Fruit fly (Drosophila melanogaster) whole organism, wandering third instar larva: ENCODE results near the gene Rdh.

Source experiments
- Abd-B ChIP-seq: fragments of >200 bp; optimal IDR thresholded peaks from 2 replicates; lab custom pipeline; 2017; ENCODE audit warnings: missing biosample characterization, missing genetic modification characterization
- CG32264 ChIP-seq: fragments of 200-800 bp; sonication (Bioruptor generic); optimal IDR thresholded peaks from 2 replicates; lab custom pipeline; 2016; ENCODE audit warnings: missing biosample characterization, missing genetic modification characterization
- CG9705 ChIP-seq: fragments of 200-800 bp; sonication (Bioruptor generic); optimal IDR thresholded peaks from 2 replicates; lab custom pipeline; 2018; ENCODE audit warnings: missing biosample characterization, mild to moderate bottlenecking, missing genetic modification characterization
- Dfd ChIP-seq: fragments of >200 bp; optimal IDR thresholded peaks from 2 replicates; lab custom pipeline; 2017; ENCODE audit warnings: missing biosample characterization, missing genetic modification characterization
- Dif ChIP-seq: fragments of 200-275, 200-300 bp; sonication (Bioruptor generic); optimal IDR thresholded peaks from 2 replicates; lab custom pipeline; 2018; ENCODE audit warnings: missing biosample characterization, missing genetic modification characterization; ENCODE audit not compliant: partially characterized antibody
- HLH106 ChIP-seq: fragments of 200-800 bp; optimal IDR thresholded peaks from 3 replicates; lab custom pipeline; 2019; ENCODE audit warnings: missing biosample characterization, mild to moderate bottlenecking, missing genetic modification characterization, moderate library complexity
- Hnf4 ChIP-seq: fragments of 200-800 bp; sonication (Bioruptor generic); optimal IDR thresholded peaks from 2 replicates; lab custom pipeline; 2016; ENCODE audit warnings: missing biosample characterization, mild to moderate bottlenecking, missing genetic modification characterization
- Hr83 ChIP-seq: fragments of 200-300 bp; sonication (Bioruptor generic); optimal IDR thresholded peaks from 2 replicates; lab custom pipeline; 2016; ENCODE audit warnings: missing biosample characterization, mild to moderate bottlenecking, missing genetic modification characterization, moderate library complexity; ENCODE audit not compliant: poor library complexity, severe bottlenecking
- Jra ChIP-seq: sonication (Bioruptor generic); optimal IDR thresholded peaks from 2 replicates; lab custom pipeline; 2016; ENCODE audit warnings: missing biosample characterization, missing genetic modification characterization
- Mio ChIP-seq: sonication (Bioruptor generic); optimal IDR thresholded peaks from 2 replicates; lab custom pipeline; 2016; ENCODE audit warnings: missing biosample characterization, missing genetic modification characterization
- N ChIP-seq: fragments of >200 bp; optimal IDR thresholded peaks from 2 replicates; lab custom pipeline; 2018; ENCODE audit warnings: missing biosample characterization, missing external identifiers, missing genetic modification characterization
- Rel ChIP-seq, 2 experiments: fragments of 200-800 bp; sonication (Bioruptor generic) in 1 of 2; optimal IDR thresholded peaks; 2 replicates in 1 of 2; 3 replicates in 1 of 2; lab custom pipeline; 2016 to 2019; ENCODE audit warnings: mild to moderate bottlenecking in 2 of 2, missing biosample characterization in 2 of 2, missing genetic modification characterization in 2 of 2, moderate library complexity in 1 of 2
- Sp1 ChIP-seq: fragments of 200-800 bp; sonication (Bioruptor generic); optimal IDR thresholded peaks from 3 replicates; lab custom pipeline; 2019; ENCODE audit warnings: missing biosample characterization, mild to moderate bottlenecking, missing genetic modification characterization, moderate library complexity
- Vsx2 ChIP-seq: fragments of 200-300, 225-300 bp; sonication (Bioruptor generic); optimal IDR thresholded peaks from 2 replicates; lab custom pipeline; 2018; ENCODE audit warnings: missing biosample characterization, missing genetic modification characterization; ENCODE audit not compliant: partially characterized antibody
- br ChIP-seq: fragments of 200-800 bp; sonication (Bioruptor generic); optimal IDR thresholded peaks from 2 replicates; lab custom pipeline; 2016; ENCODE audit warnings: missing biosample characterization, missing genetic modification characterization
- brk ChIP-seq: fragments of 200-800 bp; sonication (Bioruptor generic); optimal IDR thresholded peaks from 2 replicates; lab custom pipeline; 2016; ENCODE audit warnings: missing biosample characterization, mild to moderate bottlenecking, missing genetic modification characterization
- dl ChIP-seq, 2 experiments: fragments of 175-275, 200-275 bp in 1 of 2; fragments of 200-275 bp in 1 of 2; sonication (Bioruptor generic); optimal IDR thresholded peaks; lab custom pipeline; 2018; ENCODE audit warnings: mild to moderate bottlenecking in 2 of 2, missing biosample characterization in 2 of 2, missing genetic modification characterization in 2 of 2, moderate library complexity in 2 of 2; ENCODE audit not compliant: partially characterized antibody in 2 of 2, insufficient read depth in 1 of 2
- dsf ChIP-seq: sonication (Bioruptor generic); optimal IDR thresholded peaks from 2 replicates; lab custom pipeline; 2016; ENCODE audit warnings: missing biosample characterization, missing genetic modification characterization, borderline replicate concordance
- ey ChIP-seq: fragments of 200-800 bp; sonication (Bioruptor generic); optimal IDR thresholded peaks from 2 replicates; lab custom pipeline; 2016; ENCODE audit warnings: missing biosample characterization, missing genetic modification characterization
- fru ChIP-seq: fragments of 200-800 bp; sonication (Bioruptor generic); optimal IDR thresholded peaks from 3 replicates; lab custom pipeline; 2016; ENCODE audit warnings: missing biosample characterization, mild to moderate bottlenecking, missing genetic modification characterization
- h ChIP-seq: fragments of 200-800 bp; sonication (Bioruptor generic); optimal IDR thresholded peaks from 3 replicates; lab custom pipeline; 2016; ENCODE audit warnings: missing biosample characterization, mild to moderate bottlenecking, missing genetic modification characterization
- jim ChIP-seq: fragments of 175-275, 200-325 bp; sonication (Bioruptor generic); optimal IDR thresholded peaks from 2 replicates; lab custom pipeline; 2016; ENCODE audit warnings: missing biosample characterization, mild to moderate bottlenecking, missing genetic modification characterization
- lola ChIP-seq: fragments of >200 bp; optimal IDR thresholded peaks from 2 replicates; lab custom pipeline; 2017; ENCODE audit warnings: missing biosample characterization, missing genetic modification characterization
- pan ChIP-seq: fragments of >200 bp; optimal IDR thresholded peaks from 2 replicates; lab custom pipeline; 2017
- psq ChIP-seq: fragments of 200-800 bp; sonication (Bioruptor generic); optimal IDR thresholded peaks from 3 replicates; lab custom pipeline; 2017; ENCODE audit warnings: missing biosample characterization, mild to moderate bottlenecking, missing genetic modification characterization, moderate library complexity
- rgr ChIP-seq: fragments of 200-800 bp; sonication (Bioruptor generic); optimal IDR thresholded peaks from 3 replicates; lab custom pipeline; 2016; ENCODE audit warnings: missing biosample characterization, mild to moderate bottlenecking, missing genetic modification characterization
- sage ChIP-seq: fragments of 200-800 bp; sonication (Bioruptor generic); optimal IDR thresholded peaks from 2 replicates; lab custom pipeline; 2016; ENCODE audit warnings: missing biosample characterization, mild to moderate bottlenecking, missing genetic modification characterization
- sv ChIP-seq: fragments of 200-800 bp; sonication (Bioruptor generic); optimal IDR thresholded peaks from 3 replicates; lab custom pipeline; 2016; ENCODE audit warnings: missing biosample characterization, missing genetic modification characterization
- tai ChIP-seq: sonication (Bioruptor generic); optimal IDR thresholded peaks from 2 replicates; lab custom pipeline; 2016; ENCODE audit warnings: missing biosample characterization, missing genetic modification characterization
- usp ChIP-seq: fragments of >200 bp; optimal IDR thresholded peaks from 2 replicates; lab custom pipeline; 2017; ENCODE audit warnings: missing biosample characterization, missing genetic modification characterization
- woc ChIP-seq: sonication (Bioruptor generic); optimal IDR thresholded peaks from 2 replicates; lab custom pipeline; 2016; ENCODE audit warnings: missing biosample characterization, mild to moderate bottlenecking, missing genetic modification characterization

Rdh gene

DNA sequence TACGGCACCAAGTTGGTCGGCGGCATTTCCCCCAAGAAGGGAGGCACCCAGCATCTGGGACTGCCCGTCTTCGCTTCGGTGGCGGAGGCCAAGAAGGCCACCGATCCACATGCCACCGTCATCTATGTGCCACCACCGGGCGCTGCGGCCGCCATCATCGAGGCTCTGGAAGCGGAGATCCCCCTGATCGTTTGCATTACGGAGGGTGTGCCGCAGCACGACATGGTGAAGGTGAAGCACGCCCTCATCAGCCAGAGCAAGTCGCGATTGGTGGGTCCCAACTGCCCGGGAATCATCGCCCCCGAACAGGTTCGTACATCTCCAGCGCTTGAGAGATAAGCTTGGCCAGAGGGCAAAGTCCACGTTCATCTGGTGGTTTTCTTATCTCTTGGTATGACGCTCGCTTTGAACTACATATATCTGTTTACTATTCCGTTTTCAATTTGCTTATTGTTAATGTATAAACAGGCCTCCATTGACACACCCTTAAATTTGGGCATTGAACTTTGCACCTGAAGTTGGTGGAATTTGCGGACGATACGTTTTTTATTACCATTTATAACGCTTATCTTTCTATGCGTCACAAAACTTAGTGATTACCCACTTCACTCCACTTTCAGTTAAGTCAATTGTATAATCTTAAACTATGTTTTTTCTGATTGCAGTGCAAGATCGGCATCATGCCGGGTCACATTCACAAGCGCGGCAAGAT is 8.3 kb upstream of the Rdh start:
- peak; percentile 1 for TF ChIP-seq h (GFP tag; lab: Kevin White, UChicago)
- TF ChIP-seq Rel (GFP tag; optimal IDR thresholded peaks at IDR 0.05; lab: Kevin White, UChicago) = no peak
- peak; percentile 93 for TF ChIP-seq Rel (tag; optimal IDR thresholded peaks at IDR 0.05; lab: Kevin White, UChicago)
- TF ChIP-seq Hnf4 (GFP tag; lab: Kevin White, UChicago) = peak; percentile 90
- TF ChIP-seq CG9705 (GFP tag; lab: Kevin White, UChicago) = no peak

- TF ChIP-seq dl (GFP tag; optimal IDR thresholded peaks at IDR 0.05; lab: Kevin White, UChicago; ENCODE audit: insufficient read depth in 1 of 2, partially characterized antibody in 2 of 2) (no peak), Vsx2 (GFP tag; lab: Kevin White, UChicago) (no peak), br (GFP tag; lab: Kevin White, UChicago) (no peak), Rel (GFP tag; optimal IDR thresholded peaks at IDR 0.05; lab: Kevin White, UChicago) (no peak), Rel (tag; optimal IDR thresholded peaks at IDR 0.05; lab: Kevin White, UChicago) (peak; percentile 88), dsf (GFP tag; lab: Kevin White, UChicago) (no peak), jim (GFP tag; lab: Kevin White, UChicago) (no peak), Sp1 (GFP tag; lab: Kevin White, UChicago) (no peak), Dfd (GFP tag; lab: Kevin White, UChicago) (no peak), CG9705 (GFP tag; lab: Kevin White, UChicago) (no peak), pan (lab: Kevin White, UChicago) (no peak), Hnf4 (GFP tag; lab: Kevin White, UChicago) (no peak), sv (GFP tag; lab: Kevin White, UChicago) (no peak), N (GFP tag; lab: Kevin White, UChicago) (no peak), Jra (peak; percentile 23), usp (GFP tag; lab: Kevin White, UChicago) (no peak), Hr83 (GFP tag; lab: Kevin White, UChicago) (peak; percentile 45), sage (peak; percentile 46), lola (no peak), rgr (GFP tag; lab: Kevin White, UChicago) (no peak), Abd-B (no peak), Dif (GFP tag; lab: Kevin White, UChicago) (no peak), brk (peak; percentile 36), Mio (GFP tag; lab: Kevin White, UChicago) (no peak), woc (GFP tag; lab: Kevin White, UChicago) (peak; percentile 56), tai (peak; percentile 84), psq (GFP tag; lab: Kevin White, UChicago) (peak; percentile 15)
Measured at dm6 chr3L:3818566-3819325, 6.5 kb upstream of the Rdh start, which contains the start of gene enc. Gene enc, plus strand, starts transcription at chr3L:3818679.

dm6 chr3L:3825485-3825813 is 200 bp downstream of the Rdh start:
- TF ChIP-seq Dfd (GFP tag; lab: Kevin White, UChicago) (peak; percentile 85), Dif (GFP tag; lab: Kevin White, UChicago) (no peak), Hr83 (GFP tag; lab: Kevin White, UChicago) (no peak), tai (no peak), N (GFP tag; lab: Kevin White, UChicago) (no peak), br (GFP tag; lab: Kevin White, UChicago) (no peak), ey (no peak)

DNA sequence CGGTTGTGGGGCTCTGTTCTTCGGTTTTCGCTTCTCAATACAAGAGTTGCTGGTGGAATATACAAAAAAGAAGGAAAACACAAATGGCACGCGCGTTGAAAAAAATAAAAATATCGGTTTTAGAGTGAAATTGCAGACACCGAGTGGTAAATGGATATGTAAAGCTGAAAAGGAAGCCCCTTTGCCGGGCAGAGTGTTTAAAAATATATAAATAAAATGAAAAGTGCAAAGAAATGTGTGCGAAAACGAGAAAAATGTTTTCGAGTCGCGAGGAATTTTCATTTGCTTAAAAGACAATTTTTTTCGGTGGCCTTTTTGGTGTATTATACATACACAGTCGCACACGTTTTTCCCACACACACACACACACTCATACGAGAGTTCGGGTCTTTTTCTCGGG is 635 bp downstream of the Rdh start:
- TF ChIP-seq Jra (no peak), rgr (GFP tag; lab: Kevin White, UChicago) (no peak), CG9705 (GFP tag; lab: Kevin White, UChicago) (no peak), pan (lab: Kevin White, UChicago) (no peak), N (GFP tag; lab: Kevin White, UChicago) (no peak), dl (GFP tag; optimal IDR thresholded peaks at IDR 0.05; lab: Kevin White, UChicago; ENCODE audit: insufficient read depth in 1 of 2, partially characterized antibody in 2 of 2) (no peak), woc (GFP tag; lab: Kevin White, UChicago) (no peak), CG32264 (no peak), Hr83 (GFP tag; lab: Kevin White, UChicago) (no peak), HLH106 (no peak), fru (no peak), jim (GFP tag; lab: Kevin White, UChicago) (no peak)
